Worm (Caenorhabditis elegans): Measurements from ENCODE around the gene R144.6.

Gene R144.6

DNA sequence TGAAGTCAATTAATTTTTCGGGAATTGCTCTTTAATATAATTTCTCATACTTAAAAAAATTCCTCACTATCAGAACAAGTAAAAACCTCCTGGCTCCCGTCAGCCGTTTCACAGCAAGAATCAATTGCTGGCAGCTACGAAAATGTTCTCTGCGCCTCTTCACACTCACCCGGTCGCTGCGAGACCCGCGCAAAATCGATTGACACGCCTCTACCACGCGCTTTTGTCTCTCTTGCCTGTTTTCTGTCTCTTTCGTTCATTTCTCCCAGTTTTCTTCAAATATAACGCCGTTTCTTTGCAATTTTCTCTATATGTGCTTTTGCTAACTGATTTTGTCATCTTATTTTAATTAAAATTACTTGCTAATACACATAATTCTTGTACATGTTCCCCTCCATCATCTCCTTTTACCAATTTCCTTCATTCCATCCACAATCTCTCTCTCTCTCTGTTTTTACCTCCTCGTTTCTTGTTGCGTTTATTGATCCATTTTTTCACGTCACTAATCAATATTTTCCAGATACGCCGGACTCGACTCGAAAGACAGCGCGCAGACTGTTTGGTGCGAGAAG lies 20.0 kb upstream of the R144.6 start, which contains the start of gene pcf-11 (continued):
- TF ChIP-seq lsy-27 (tag; optimal IDR thresholded peaks at IDR 0.05; ENCODE audit: borderline replicate concordance, insufficient read depth) (no peak), snpc-1.3 (tag; optimal IDR thresholded peaks at IDR 0.05; ENCODE audit: insufficient read depth) (peak; percentile 12), hmg-1.2 (GFP tag; IDR thresholded peaks at IDR 0.05) (peak; percentile 46; the same call in 1 of the 2 replicates), cebp-1 (GFP tag; IDR thresholded peaks at IDR 0.05) (no peak), cebp-1 (tag; optimal IDR thresholded peaks at IDR 0.05) (peak; percentile 47), atf-7 (tag; optimal IDR thresholded peaks at IDR 0.05) (no peak), F23B12.7 (tag; optimal IDR thresholded peaks at IDR 0.05; ENCODE audit: insufficient read depth) (peak; percentile 3)

DNA sequence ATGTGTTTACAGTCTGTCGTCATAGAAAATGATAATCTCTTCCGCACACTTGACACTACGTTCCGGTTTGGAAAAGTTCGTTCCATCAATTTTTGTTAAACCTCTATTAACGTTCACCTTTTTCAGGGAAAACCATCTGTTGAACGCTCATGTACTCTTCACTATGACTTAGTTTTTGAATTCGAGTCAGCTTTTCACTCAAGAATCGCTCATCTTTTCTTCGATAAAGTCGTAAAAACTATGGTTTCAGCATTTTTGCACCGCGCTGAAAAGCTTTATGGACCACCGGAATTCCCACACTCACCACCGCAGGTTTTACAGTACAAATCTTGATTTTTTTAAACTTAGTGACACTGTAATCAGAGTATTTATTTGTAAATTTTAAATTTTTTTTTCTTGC lies 19.1 kb upstream of the R144.6 start:
- TF ChIP-seq nfyb-1 (GFP tag; IDR thresholded peaks at IDR 0.05) (0 out of 2 replicates have a peak, but pooled peaks have one; percentile 12), lin-35 (GFP tag; optimal IDR thresholded peaks at IDR 0.05) (peak in 1 of 3 experiments; percentile 4), ama-1 (optimal IDR thresholded peaks at IDR 0.05) (peak; percentile 43), ama-1 (GFP tag; optimal IDR thresholded peaks at IDR 0.05) (no peak), nhr-120 (GFP tag; IDR thresholded peaks at IDR 0.05) (no peak)

DNA sequence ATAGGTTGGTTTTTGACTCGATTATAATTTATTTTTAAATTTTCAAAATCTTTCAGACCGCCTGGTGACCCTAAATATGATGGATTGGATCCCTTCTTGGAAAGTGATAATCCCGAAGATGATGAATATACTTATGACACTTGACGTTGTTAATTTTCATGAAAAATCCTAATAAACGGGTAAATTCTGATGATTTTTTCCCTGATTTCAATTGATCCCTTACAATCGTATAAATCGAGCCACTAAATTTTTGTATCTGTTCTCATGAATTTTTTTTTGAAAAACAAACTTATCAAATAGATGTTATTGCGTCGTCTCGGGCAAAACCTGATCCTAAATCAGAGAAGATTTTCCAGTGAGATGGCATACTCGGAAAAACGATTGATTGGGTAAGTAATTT lies 18.4 kb upstream of the R144.6 start, which contains the start of gene R144.13:
Gene R144.13, plus strand, starts transcription at position 301 of the 400 bp plus-strand sequence.
- no peak for TF ChIP-seq T26A5.8 (tag; optimal IDR thresholded peaks at IDR 0.05)
- TF ChIP-seq nhr-27 (tag; optimal IDR thresholded peaks at IDR 0.05) = no peak
- TF ChIP-seq akir-1 (GFP tag; optimal IDR thresholded peaks at IDR 0.05) = no peak
- no peak for TF ChIP-seq lin-26 (GFP tag; IDR thresholded peaks at IDR 0.05)
- TF ChIP-seq somi-1 (GFP tag; optimal IDR thresholded peaks at IDR 0.05) = no peak
- TF ChIP-seq pbrm-1 (GFP tag; IDR thresholded peaks at IDR 0.05) = no peak
- TF ChIP-seq snpc-1.3 (tag; optimal IDR thresholded peaks at IDR 0.05; ENCODE audit: insufficient read depth) = no peak

DNA sequence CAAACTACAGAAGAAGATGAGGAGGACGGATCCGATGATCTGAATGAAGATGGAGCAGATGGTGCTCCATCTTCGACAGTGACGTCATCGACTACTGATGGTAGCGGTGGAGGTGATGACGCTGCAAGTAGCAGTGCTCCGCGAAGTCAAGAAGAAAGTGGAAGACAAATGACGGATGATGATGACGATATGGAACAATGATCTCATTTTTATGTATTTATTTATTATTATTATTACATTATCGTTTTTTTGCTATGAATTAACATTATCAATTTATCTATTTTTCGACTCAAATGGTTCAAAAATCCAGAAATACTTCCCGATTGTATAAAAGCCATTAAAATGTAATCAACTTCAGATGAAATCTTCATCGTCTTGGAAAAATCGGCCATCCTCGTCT lies 17.2 kb upstream of the R144.6 start, which contains the start of gene R144.3:
Gene R144.3, plus strand, starts transcription at position 301 of the 400 bp plus-strand sequence.
- no peak for TF ChIP-seq Y95B8A.8 (GFP tag; IDR thresholded peaks at IDR 0.05)
- TF ChIP-seq gei-17 (GFP tag; optimal IDR thresholded peaks at IDR 0.05) = no peak
- no peak for TF ChIP-seq madf-8 (GFP tag; conservative IDR thresholded peaks at IDR 0.05)
- TF ChIP-seq efl-1 (GFP tag; optimal IDR thresholded peaks at IDR 0.05) = no peak
- no peak for TF ChIP-seq egl-44 (GFP tag; IDR thresholded peaks at IDR 0.05)
- TF ChIP-seq C06A6.2 (GFP tag; conservative IDR thresholded peaks at IDR 0.05) = no peak
- TF ChIP-seq hrde-1 (tag; optimal IDR thresholded peaks at IDR 0.05; ENCODE audit: borderline replicate concordance) = no peak
- TF ChIP-seq Y53F4B.3 (GFP tag; IDR thresholded peaks at IDR 0.05) = no peak
- TF ChIP-seq die-1 (tag; optimal IDR thresholded peaks at IDR 0.05) = no peak
- no peak for TF ChIP-seq K12H6.12 (tag; optimal IDR thresholded peaks at IDR 0.05)
- TF ChIP-seq bed-1 (GFP tag; IDR thresholded peaks at IDR 0.05) = no peak
- no peak for TF ChIP-seq attf-6 (GFP tag; IDR thresholded peaks at IDR 0.05)

DNA sequence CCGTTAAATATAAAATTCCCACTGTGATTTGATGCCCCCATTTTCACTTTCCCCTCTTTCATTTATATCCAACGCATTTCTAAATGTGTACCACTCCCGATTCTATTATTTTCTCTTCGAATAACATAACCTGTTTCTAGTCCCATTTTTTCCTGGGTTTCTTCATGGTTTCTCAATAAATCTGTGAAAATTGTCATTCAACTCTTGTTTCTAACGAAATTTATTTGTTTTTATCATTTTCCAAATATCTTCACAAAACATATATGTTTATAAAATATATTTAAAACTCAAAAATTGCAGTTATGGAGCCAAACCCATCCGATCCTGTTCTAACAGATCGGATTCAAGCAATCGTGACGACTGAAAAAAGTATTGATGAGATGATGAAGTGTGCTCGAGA lies 16.4 kb upstream of the R144.6 start, which contains the start of gene mdt-11:
Gene mdt-11, plus strand, starts transcription at position 301 of the 400 bp plus-strand sequence.
- TF ChIP-seq F39B2.1 (GFP tag; IDR thresholded peaks at IDR 0.05) = no peak
- no peak for TF ChIP-seq lin-35 (GFP tag; optimal IDR thresholded peaks at IDR 0.05)
- no peak for TF ChIP-seq C17E4.6 (GFP tag; IDR thresholded peaks at IDR 0.05)
- no peak for TF ChIP-seq ztf-28 (GFP tag; IDR thresholded peaks at IDR 0.05)
- TF ChIP-seq dpff-1 (tag; optimal IDR thresholded peaks at IDR 0.05) = no peak
- no peak for TF ChIP-seq F33H1.4 (GFP tag; IDR thresholded peaks at IDR 0.05)
- no peak for TF ChIP-seq Y67H2A.10 (GFP tag; conservative IDR thresholded peaks at IDR 0.05)
- no peak for TF ChIP-seq fkh-3 (tag; optimal IDR thresholded peaks at IDR 0.05)
- TF ChIP-seq ztf-25 (GFP tag; IDR thresholded peaks at IDR 0.05) = no peak
